1 fruit fly cellular context compared by ENCODE assay signal in the genomic region with DNA sequence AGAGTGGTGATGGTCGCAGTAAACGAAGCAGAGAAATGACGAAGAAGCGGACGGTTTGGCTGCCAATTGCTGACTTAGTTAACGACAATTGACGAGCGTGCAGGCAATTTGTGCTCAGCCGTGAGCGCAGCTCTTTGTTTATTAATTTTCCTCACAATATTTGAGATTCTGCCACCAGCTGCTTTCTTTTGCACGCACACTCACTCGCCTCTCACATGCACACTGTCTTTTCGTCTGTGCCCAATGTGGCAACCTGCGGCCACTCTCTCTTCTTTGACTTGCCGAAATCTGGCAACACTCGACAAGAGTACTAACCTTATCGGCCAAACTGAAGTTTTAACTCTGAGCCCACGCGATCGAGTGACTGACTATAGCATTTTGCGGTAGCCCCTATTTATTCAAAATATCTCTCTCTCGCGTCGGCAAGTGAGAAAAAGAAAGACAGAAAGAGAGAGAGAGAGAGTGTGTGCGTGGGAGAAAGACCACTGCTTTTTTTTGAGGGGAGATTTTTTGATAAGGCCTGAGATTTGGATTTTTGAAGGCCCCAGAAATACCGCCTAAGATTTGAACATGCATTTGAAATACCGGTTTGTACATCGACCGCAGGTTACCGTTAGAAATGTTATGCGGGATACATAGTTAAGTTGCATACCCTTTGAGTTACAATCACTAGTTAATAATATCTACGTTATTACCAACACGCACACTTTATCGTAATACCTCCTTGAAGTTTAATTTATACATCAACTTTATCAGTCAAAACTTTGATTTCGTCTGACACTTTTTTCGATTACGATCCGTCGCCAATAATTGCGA.
A peak's percentile ranks its signal among the peaks of the same experiment; 100 is the strongest.
TF ChIP-seq lines count a peak whose summit lies in the region.

A gene (minus strand): TSS at position 371 of the 816 bp plus-strand sequence.

TF ChIP-seq in whole organism, embryonic, 481 proteins besides CTCF, POLR2A, EP300 and RAD21 (continued from another document):
- no peak for TF ChIP-seq CG13775 (GFP tag; optimal IDR thresholded peaks at IDR 0.05; lab: Kevin White, UChicago)
- peak; percentile 38 for TF ChIP-seq CG12769 (tag; optimal IDR thresholded peaks at IDR 0.05; lab: Kevin White, UChicago)
- TF ChIP-seq CG14710 (tag; optimal IDR thresholded peaks at IDR 0.05; lab: Kevin White, UChicago): peak; percentile 34
- TF ChIP-seq CG12659 (GFP tag; optimal IDR thresholded peaks at IDR 0.05; lab: Kevin White, UChicago): peak; percentile 39
- 0 out of 3 replicates have a peak, but pooled peaks have one; percentile 25 for TF ChIP-seq CG14860 (GFP tag; IDR thresholded peaks at IDR 0.05; lab: Robert Waterston, UW; ENCODE audit: partially characterized antibody)
- peak; percentile 20 for TF ChIP-seq CG6765 (GFP tag; optimal IDR thresholded peaks at IDR 0.05; lab: Kevin White, UChicago)
- peak; percentile 8 for TF ChIP-seq sd (tag; optimal IDR thresholded peaks at IDR 0.05; lab: Kevin White, UChicago)
- no peak for TF ChIP-seq pan (optimal IDR thresholded peaks at IDR 0.05; lab: Kevin White, UChicago)
- no peak for TF ChIP-seq pan (GFP tag; optimal IDR thresholded peaks at IDR 0.05 in 1 of 2, IDR thresholded peaks at IDR 0.05 in 1 of 2)
- peak; percentile 18; the same call in 1 of the 2 replicates for TF ChIP-seq Rfx (GFP tag; IDR thresholded peaks at IDR 0.05; lab: Robert Waterston, UW)
- TF ChIP-seq CG7839 (tag; optimal IDR thresholded peaks at IDR 0.05; lab: Kevin White, UChicago): no peak
- TF ChIP-seq dmrt99B (tag; optimal IDR thresholded peaks at IDR 0.05; lab: Kevin White, UChicago): no peak
- peak; percentile 55; the same call in 1 of the 2 replicates for TF ChIP-seq chm (GFP tag; IDR thresholded peaks at IDR 0.05; lab: Robert Waterston, UW)
- TF ChIP-seq eyg (GFP tag; optimal IDR thresholded peaks at IDR 0.05; lab: Kevin White, UChicago): no peak
TF ChIP-seq in whole organism, embryonic: peak in this region for 125.
